Worm (Caenorhabditis elegans) whole organism, early embryonic: Measurements from ENCODE around the gene F46B3.9.

Experiments used
- B0310.2 ChIP-seq: sonication (generic microtip); optimal IDR thresholded peaks from 2 replicates; lab custom pipeline; 2016; ENCODE audit warnings: mild to moderate bottlenecking, missing genetic modification characterization, missing compliant biosample characterization
- aly-1 ChIP-seq: sonication (generic microtip); optimal IDR thresholded peaks from 2 replicates; lab custom pipeline; 2016; ENCODE audit warnings: missing genetic modification characterization, missing compliant biosample characterization
- ama-1 ChIP-seq: fragments of 150-350 bp; optimal IDR thresholded peaks from 2 replicates; lab custom pipeline; 2014
- ets-7 ChIP-seq: sonication (generic microtip); optimal IDR thresholded peaks from 2 replicates; lab custom pipeline; 2016; ENCODE audit warnings: missing genotype, missing genetic modification characterization, missing compliant biosample characterization
- flt-1 ChIP-seq: fragments of 200-800 bp; sonication (Bioruptor generic); IDR thresholded peaks from 2 replicates; pipeline ENCODE4 v1.3.6; 2022; ENCODE audit warnings: missing genetic modification characterization, missing compliant biosample characterization
- hmg-4 ChIP-seq: fragments of 200-800 bp; sonication (Bioruptor generic); optimal IDR thresholded peaks from 2 replicates; lab custom pipeline; 2018; ENCODE audit warnings: mild to moderate bottlenecking, missing genetic modification characterization, missing compliant biosample characterization

DNA sequence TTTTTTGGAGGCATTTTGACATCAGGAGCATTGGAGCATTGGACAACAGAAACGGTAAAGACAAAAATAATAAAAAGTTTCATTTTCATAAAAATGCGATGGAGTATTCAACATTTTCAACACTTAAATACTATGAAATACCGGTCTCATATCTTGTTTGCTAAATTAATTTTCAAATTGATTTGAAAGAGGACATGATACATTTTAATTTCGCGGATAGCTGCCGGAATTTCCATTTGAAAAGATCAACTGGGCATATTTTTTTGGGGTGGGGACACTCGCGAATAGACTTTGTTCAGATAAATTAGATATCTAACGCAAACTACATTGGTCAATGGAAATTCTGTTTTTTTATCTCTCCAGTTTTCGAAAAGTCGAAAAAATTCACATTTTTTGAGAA, 31.2 kb downstream of the F46B3.9 start, which contains the start of gene F26F2.10:
- TF ChIP-seq aly-1 (tag; lab: Kevin White, UChicago) (no peak), B0310.2 (tag; lab: Kevin White, UChicago) (no peak), ets-7 (tag; lab: Kevin White, UChicago) (no peak), flt-1 (no peak), hmg-4 (GFP tag; lab: Kevin White, UChicago) (no peak), ama-1 (lab: Kevin White, UChicago) (no peak)
